Worm (Caenorhabditis elegans) whole organism, L1 larva: Measurements from ENCODE around the gene che-7.

Source experiments
- C16A3.4 ChIP-seq: fragments of 150-350 bp; optimal IDR thresholded peaks from 2 replicates; lab custom pipeline; 2014; ENCODE audit warnings: missing biosample characterization, missing genetic modification characterization
- ceh-8 ChIP-seq: fragments of 200-800 bp; sonication (Bioruptor generic); optimal IDR thresholded peaks from 2 replicates; lab custom pipeline; 2018; ENCODE audit warnings: mild to moderate bottlenecking, missing genetic modification characterization, moderate library complexity, missing compliant biosample characterization
- ceh-82 ChIP-seq, 3 experiments: fragments of 150-350 bp in 1 of 3; sonication (generic microtip) in 2 of 3; optimal IDR thresholded peaks; 2 replicates each; lab custom pipeline; 2014 to 2017; ENCODE audit warnings: missing biosample characterization in 3 of 3, missing genetic modification characterization in 3 of 3
- ceh-90 ChIP-seq: sonication (generic microtip); optimal IDR thresholded peaks from 2 replicates; lab custom pipeline; 2016; ENCODE audit warnings: missing genetic modification characterization, missing compliant biosample characterization
- dsc-1 ChIP-seq: sonication (generic microtip); optimal IDR thresholded peaks from 2 replicates; lab custom pipeline; 2016; ENCODE audit warnings: mild to moderate bottlenecking, missing genetic modification characterization, missing compliant biosample characterization
- efl-3 ChIP-seq: fragments of 200-800 bp; sonication (Bioruptor generic); optimal IDR thresholded peaks from 2 replicates; lab custom pipeline; 2018; ENCODE audit warnings: mild to moderate bottlenecking, missing genetic modification characterization, missing compliant biosample characterization
- fkh-10 ChIP-seq: sonication (generic microtip); optimal IDR thresholded peaks from 2 replicates; lab custom pipeline; 2017; ENCODE audit warnings: missing biosample characterization, missing genetic modification reagents, missing genetic modification characterization
- fkh-4 ChIP-seq: sonication (generic microtip); optimal IDR thresholded peaks from 2 replicates; lab custom pipeline; 2016; ENCODE audit warnings: missing compliant biosample characterization, missing genetic modification characterization, borderline replicate concordance
- hlh-4 ChIP-seq: sonication (generic microtip); optimal IDR thresholded peaks from 2 replicates; lab custom pipeline; 2016; ENCODE audit warnings: mild to moderate bottlenecking, missing genetic modification characterization, missing compliant biosample characterization
- irx-1 ChIP-seq: sonication (generic microtip); optimal IDR thresholded peaks from 2 replicates; lab custom pipeline; 2016; ENCODE audit warnings: missing genetic modification characterization, missing compliant biosample characterization
- lin-14 ChIP-seq: fragments of 200-800 bp; sonication (Bioruptor generic); optimal IDR thresholded peaks from 2 replicates; lab custom pipeline; 2018; ENCODE audit warnings: mild to moderate bottlenecking, missing genetic modification characterization, moderate library complexity, missing compliant biosample characterization
- lin-35 ChIP-seq, 2 experiments: fragments of 150-350 bp; optimal IDR thresholded peaks; 2 replicates each; lab custom pipeline; 2014; ENCODE audit warnings: missing biosample characterization in 2 of 2, missing genetic modification characterization in 2 of 2, missing genetic modification reagents in 2 of 2
- nhr-76 ChIP-seq: sonication (generic microtip); optimal IDR thresholded peaks from 2 replicates; lab custom pipeline; 2017; ENCODE audit warnings: missing biosample characterization, missing genetic modification characterization
- swsn-7 ChIP-seq: sonication (generic microtip); optimal IDR thresholded peaks from 2 replicates; lab custom pipeline; 2016; ENCODE audit warnings: missing genetic modification characterization, missing compliant biosample characterization
- xbp-1 ChIP-seq: sonication (generic microtip); optimal IDR thresholded peaks from 2 replicates; lab custom pipeline; 2016; ENCODE audit warnings: missing genetic modification characterization, missing compliant biosample characterization

Gene che-7

DNA sequence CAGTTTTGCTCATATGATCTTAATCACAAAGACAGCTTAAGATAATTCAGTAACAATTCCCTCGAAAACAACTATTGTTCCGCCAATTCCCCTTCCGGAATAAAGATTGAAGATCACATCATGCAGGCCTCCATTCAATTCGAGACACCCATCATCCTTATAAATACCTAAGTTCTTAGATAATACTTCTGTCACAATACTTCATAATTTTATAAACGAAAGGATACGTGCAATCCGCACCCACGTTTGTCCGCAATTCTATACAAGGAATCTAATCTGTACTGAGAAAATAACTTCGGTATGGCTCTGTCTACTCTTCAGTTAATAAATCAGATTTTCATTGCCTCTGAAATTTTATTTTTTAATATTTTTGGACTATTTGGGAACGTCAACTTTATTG lies 40.3 kb downstream of the che-7 start, which contains the start of gene srsx-5:
srsx-5 (plus strand) TSS at position 301 of the 400 bp plus-strand sequence.
- no peak for TF ChIP-seq irx-1 (tag; lab: Kevin White, UChicago)
- peak; percentile 68 for TF ChIP-seq dsc-1 (tag; lab: Kevin White, UChicago)
- no peak for TF ChIP-seq C16A3.4 (tag; lab: Kevin White, UChicago)

DNA sequence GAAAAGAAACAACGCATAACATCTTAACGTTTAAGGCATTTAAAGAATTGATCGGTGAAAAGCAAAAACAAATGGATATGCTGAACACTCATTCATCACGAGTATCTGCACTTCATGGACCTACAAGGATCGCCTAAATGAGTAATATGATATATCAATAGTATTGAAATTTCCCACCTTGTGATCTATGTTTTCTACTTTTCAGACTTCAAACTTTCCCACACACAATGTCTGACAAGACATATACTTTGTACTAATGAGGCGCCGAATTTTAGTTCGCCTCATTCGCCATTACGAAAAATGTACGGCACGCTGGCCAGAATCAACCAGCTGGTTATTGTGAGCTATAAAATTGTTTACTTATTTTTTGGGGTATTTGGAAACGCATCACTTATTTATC lies 42.2 kb downstream of the che-7 start, which contains the start of gene srsx-6:
srsx-6 (plus strand) TSS at position 301 of the 400 bp plus-strand sequence.
- TF ChIP-seq efl-3 (GFP tag; lab: Kevin White, UChicago) (no peak), ceh-82 (tag; optimal IDR thresholded peaks at IDR 0.05; lab: Kevin White, UChicago) (no peak), fkh-10 (GFP tag; lab: Kevin White, UChicago) (no peak), nhr-76 (tag; lab: Kevin White, UChicago) (no peak), fkh-4 (tag; lab: Kevin White, UChicago) (no peak), hlh-4 (no peak), ceh-90 (tag; lab: Kevin White, UChicago) (no peak), lin-14 (no peak)

DNA sequence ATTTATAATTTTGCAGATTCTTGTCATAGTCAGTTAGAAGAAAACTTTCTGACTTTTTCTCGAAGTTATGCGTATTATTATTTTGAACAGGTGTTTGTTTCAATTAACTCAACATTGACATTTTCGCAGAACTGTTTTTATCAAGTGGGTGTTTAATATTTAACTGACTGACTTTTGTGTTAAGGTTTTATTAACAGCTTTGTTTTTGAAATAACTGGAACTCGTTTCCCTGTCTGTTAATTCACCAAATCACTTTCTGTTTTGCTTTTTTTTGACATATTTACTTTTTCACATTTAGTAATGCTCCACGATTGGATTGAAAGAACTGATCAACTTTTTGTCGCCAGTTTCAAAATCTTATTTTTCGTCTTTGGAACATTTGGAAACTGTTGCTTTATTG lies 43.5 kb downstream of the che-7 start, which contains the start of gene srsx-7:
srsx-7 (plus strand) TSS at position 301 of the 400 bp plus-strand sequence.
- TF ChIP-seq ceh-8: no peak
- no peak for TF ChIP-seq xbp-1 (tag; lab: Kevin White, UChicago)
- no peak for TF ChIP-seq swsn-7 (tag; lab: Kevin White, UChicago)
- no peak for TF ChIP-seq lin-35 (GFP tag; optimal IDR thresholded peaks at IDR 0.05; lab: Kevin White, UChicago)
